Worm (Caenorhabditis elegans): ENCODE measurements around the gene cbs-2.

DNA sequence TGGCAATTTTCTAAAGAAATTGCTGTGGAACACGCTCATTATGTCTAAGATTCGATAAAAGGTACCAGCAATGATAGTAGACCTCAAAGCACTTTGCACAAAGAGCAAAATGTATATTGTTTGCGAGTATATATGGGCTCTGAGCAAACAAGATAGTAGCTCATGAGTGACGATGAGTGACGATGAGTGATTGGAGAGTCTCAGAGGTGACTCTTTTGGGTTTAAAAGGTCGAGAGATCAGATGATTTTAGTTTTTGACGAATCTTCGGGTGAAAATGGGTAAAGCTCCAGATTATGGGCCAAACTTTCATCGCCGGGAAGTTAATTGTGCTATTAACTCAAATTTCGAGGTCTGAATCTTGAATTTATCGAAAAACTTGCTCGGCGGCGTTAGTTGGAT is 26.6 kb downstream of the cbs-2 start:
- TF ChIP-seq nhr-28 (tag; optimal IDR thresholded peaks at IDR 0.05) (no peak), F49E8.2 (tag; optimal IDR thresholded peaks at IDR 0.05; ENCODE audit: borderline replicate concordance) (no peak), nhr-237 (tag; optimal IDR thresholded peaks at IDR 0.05) (no peak), unc-130 (GFP tag; optimal IDR thresholded peaks at IDR 0.05) (no peak), gei-8 (GFP tag; optimal IDR thresholded peaks at IDR 0.05) (no peak), snpc-4 (tag; optimal IDR thresholded peaks at IDR 0.05) (no peak), fos-1 (tag; optimal IDR thresholded peaks at IDR 0.05) (no peak), nhr-48 (tag; optimal IDR thresholded peaks at IDR 0.05) (no peak), nhr-42 (GFP tag; IDR thresholded peaks at IDR 0.05) (no peak), lin-13 (GFP tag; optimal IDR thresholded peaks at IDR 0.05) (no peak), zip-11 (GFP tag; IDR thresholded peaks at IDR 0.05) (no peak), pqm-1 (tag; optimal IDR thresholded peaks at IDR 0.05) (no peak)
